Worm (Caenorhabditis elegans) whole organism, young adult: ENCODE data around the gene atat-2.

Experiments
- B0261.1 ChIP-seq: sonication (generic microtip); optimal IDR thresholded peaks from 2 replicates; lab custom pipeline; 2016; ENCODE audit warnings: mild to moderate bottlenecking, missing genetic modification characterization, moderate library complexity, missing compliant biosample characterization
- B0336.3 ChIP-seq: fragments of 200-800 bp; sonication (Bioruptor generic); IDR thresholded peaks from 2 replicates; pipeline ENCODE4 v1.3.6; 2022; ENCODE audit warnings: missing genetic modification characterization, missing compliant biosample characterization
- C17E4.6 ChIP-seq: fragments of 200-800 bp; sonication (Bioruptor generic); IDR thresholded peaks from 2 replicates; pipeline ENCODE4 v1.3.6; 2022; ENCODE audit warnings: missing genetic modification reagents, missing genetic modification characterization, missing compliant biosample characterization
- F10E7.11 ChIP-seq: sonication (generic microtip); optimal IDR thresholded peaks from 2 replicates; lab custom pipeline; 2017; ENCODE audit warnings: mild to moderate bottlenecking, missing genetic modification characterization, moderate library complexity, missing compliant biosample characterization
- F23B12.7 ChIP-seq: sonication (generic microtip); optimal IDR thresholded peaks from 2 replicates; lab custom pipeline; 2017; ENCODE audit warnings: missing genetic modification characterization, mild to moderate bottlenecking, missing compliant biosample characterization, antibody characterized with exemption, moderate library complexity; ENCODE audit not compliant: insufficient read depth
- F57A8.1 ChIP-seq: fragments of 200-800 bp; sonication (Bioruptor generic); optimal IDR thresholded peaks from 2 replicates; lab custom pipeline; 2018; ENCODE audit warnings: mild to moderate bottlenecking, missing genetic modification characterization, moderate library complexity, missing compliant biosample characterization
- K11D2.4 ChIP-seq: fragments of 200-800 bp; sonication (Bioruptor generic); IDR thresholded peaks from 2 replicates; pipeline ENCODE4 v1.3.6; 2022; ENCODE audit warnings: missing genetic modification reagents, missing genetic modification characterization, missing compliant biosample characterization
- K12H6.12 ChIP-seq: fragments of 200-800 bp; sonication (Bioruptor generic); optimal IDR thresholded peaks from 2 replicates; lab custom pipeline; 2018; ENCODE audit warnings: mild to moderate bottlenecking, missing genetic modification characterization, missing compliant biosample characterization
- T07F8.4 ChIP-seq: sonication (generic microtip); optimal IDR thresholded peaks from 2 replicates; lab custom pipeline; 2016; ENCODE audit warnings: mild to moderate bottlenecking, missing genetic modification characterization, moderate library complexity, missing compliant biosample characterization
- Y53G8AR.9 ChIP-seq: fragments of 200-800 bp; sonication (Bioruptor generic); conservative IDR thresholded peaks from 2 replicates; pipeline ENCODE4 v1.3.6; 2022; ENCODE audit warnings: missing genetic modification reagents, missing genetic modification characterization, missing compliant biosample characterization
- Y67H2A.10 ChIP-seq: fragments of 200-800 bp; sonication (Bioruptor generic); conservative IDR thresholded peaks from 2 replicates; pipeline ENCODE4 v1.3.6; 2022; ENCODE audit warnings: missing genetic modification reagents, missing genetic modification characterization, missing compliant biosample characterization
- Y95B8A.8 ChIP-seq: fragments of 200-800 bp; sonication (Bioruptor generic); IDR thresholded peaks from 2 replicates; pipeline ENCODE4 v1.3.6; 2022; ENCODE audit warnings: missing genetic modification reagents, missing genetic modification characterization, missing compliant biosample characterization
- ama-1 ChIP-seq, 3 experiments: fragments of 150-350 bp in 1 of 3; sonication (generic microtip) in 2 of 3; optimal IDR thresholded peaks; 2 replicates each; lab custom pipeline; 2014 to 2018; ENCODE audit warnings: missing biosample characterization in 2 of 3, missing genetic modification characterization in 2 of 3, missing genetic modification reagents in 2 of 3
- aptf-3 ChIP-seq: fragments of 200-800 bp; sonication (Bioruptor generic); IDR thresholded peaks from 2 replicates; pipeline ENCODE4 v1.3.6; 2022; ENCODE audit warnings: missing genetic modification characterization, missing compliant biosample characterization
- atf-7 ChIP-seq: sonication (generic microtip); optimal IDR thresholded peaks from 2 replicates; lab custom pipeline; 2017; ENCODE audit warnings: mild to moderate bottlenecking, missing genetic modification characterization, missing compliant biosample characterization
- attf-5 ChIP-seq: fragments of 200-800 bp; sonication (Bioruptor generic); optimal IDR thresholded peaks from 2 replicates; lab custom pipeline; 2018; ENCODE audit warnings: mild to moderate bottlenecking, missing genetic modification characterization, missing compliant biosample characterization
- cebp-1 ChIP-seq, 2 experiments: fragments of 200-800 bp in 1 of 2; sonication (Bioruptor generic) in 1 of 2; sonication (generic microtip) in 1 of 2; IDR thresholded peaks in 1 of 2; optimal IDR thresholded peaks in 1 of 2; 2 replicates each; pipeline versions ENCODE4 v1.3.6 to Lab custom; 2017 to 2022; ENCODE audit warnings: missing compliant biosample characterization in 2 of 2, missing genetic modification characterization in 2 of 2, mild to moderate bottlenecking in 1 of 2, missing genetic modification reagents in 1 of 2, moderate library complexity in 1 of 2
- chd-7 ChIP-seq: sonication (generic microtip); optimal IDR thresholded peaks from 2 replicates; lab custom pipeline; 2016; ENCODE audit warnings: mild to moderate bottlenecking, missing genetic modification characterization, moderate library complexity, missing compliant biosample characterization
- dox-1 ChIP-seq: fragments of 200-800 bp; sonication (Bioruptor generic); IDR thresholded peaks from 2 replicates; pipeline ENCODE4 v1.3.6; 2022; ENCODE audit warnings: missing genetic modification reagents, missing genetic modification characterization, missing compliant biosample characterization
- dpl-1 ChIP-seq: fragments of 150-350 bp; optimal IDR thresholded peaks from 2 replicates; lab custom pipeline; 2014; ENCODE audit warnings: missing biosample characterization, missing genetic modification reagents, missing genetic modification characterization
- ets-4 ChIP-seq: fragments of 200-800 bp; sonication (Bioruptor generic); optimal IDR thresholded peaks from 2 replicates; lab custom pipeline; 2018; ENCODE audit warnings: mild to moderate bottlenecking, missing genetic modification characterization, missing compliant biosample characterization
- him-1 ChIP-seq: sonication (generic microtip); optimal IDR thresholded peaks from 2 replicates; lab custom pipeline; 2016; ENCODE audit warnings: missing genotype, missing genetic modification reagents, missing genetic modification characterization, missing compliant biosample characterization
- hlh-12 ChIP-seq: sonication (generic microtip); optimal IDR thresholded peaks from 2 replicates; lab custom pipeline; 2016; ENCODE audit warnings: missing genetic modification characterization, missing compliant biosample characterization
- hlh-26 ChIP-seq: fragments of 200-800 bp; sonication (Bioruptor generic); conservative IDR thresholded peaks from 2 replicates; pipeline ENCODE4 v1.3.6; 2022; ENCODE audit warnings: missing genetic modification reagents, missing genetic modification characterization, missing compliant biosample characterization
- hmg-1.2 ChIP-seq: fragments of 200-800 bp; sonication (Bioruptor generic); IDR thresholded peaks from 2 replicates; pipeline ENCODE4 v1.3.6; 2022; ENCODE audit warnings: missing genetic modification reagents, missing genetic modification characterization, missing compliant biosample characterization
- hmg-20 ChIP-seq: fragments of 200-800 bp; sonication (Bioruptor generic); IDR thresholded peaks from 2 replicates; pipeline ENCODE4 v1.3.6; 2022; ENCODE audit warnings: missing genetic modification reagents, missing genetic modification characterization, missing compliant biosample characterization
- lsl-1 ChIP-seq: fragments of 200-800 bp; sonication (Bioruptor generic); optimal IDR thresholded peaks from 2 replicates; lab custom pipeline; 2018; ENCODE audit warnings: mild to moderate bottlenecking, missing genetic modification characterization, moderate library complexity, missing compliant biosample characterization
- lsy-27 ChIP-seq: sonication (generic microtip); optimal IDR thresholded peaks from 2 replicates; lab custom pipeline; 2017; ENCODE audit warnings: missing genetic modification characterization, mild to moderate bottlenecking, missing compliant biosample characterization, antibody characterized with exemption, missing genotype, borderline replicate concordance; ENCODE audit not compliant: insufficient read depth
- madf-3 ChIP-seq: fragments of 200-800 bp; sonication (Bioruptor generic); IDR thresholded peaks from 2 replicates; pipeline ENCODE4 v1.3.6; 2022; ENCODE audit warnings: missing genetic modification reagents, missing genetic modification characterization, missing compliant biosample characterization
- mxl-1 ChIP-seq: sonication (generic microtip); optimal IDR thresholded peaks from 2 replicates; lab custom pipeline; 2016; ENCODE audit warnings: missing genetic modification characterization, missing compliant biosample characterization
- nfya-1 ChIP-seq: sonication (generic microtip); optimal IDR thresholded peaks from 2 replicates; lab custom pipeline; 2017; ENCODE audit warnings: antibody characterized with exemption, missing compliant biosample characterization, missing genetic modification characterization, borderline replicate concordance; ENCODE audit not compliant: insufficient read depth
- nhr-179 ChIP-seq: sonication (generic microtip); optimal IDR thresholded peaks from 2 replicates; lab custom pipeline; 2016; ENCODE audit warnings: mild to moderate bottlenecking, missing genetic modification characterization, missing compliant biosample characterization
- pbrm-1 ChIP-seq: fragments of 200-800 bp; sonication (Bioruptor generic); IDR thresholded peaks from 2 replicates; pipeline ENCODE4 v1.3.6; 2022; ENCODE audit warnings: missing genetic modification reagents, missing genetic modification characterization, missing compliant biosample characterization
- rcor-1 ChIP-seq: fragments of 200-800 bp; sonication (Bioruptor generic); IDR thresholded peaks from 2 replicates; pipeline ENCODE4 v1.3.6; 2022; ENCODE audit warnings: missing genetic modification reagents, missing genetic modification characterization, missing compliant biosample characterization
- rec-8 ChIP-seq, 2 experiments: sonication (generic microtip); optimal IDR thresholded peaks; 2 replicates each; lab custom pipeline; 2016; ENCODE audit warnings: mild to moderate bottlenecking in 2 of 2, missing genetic modification characterization in 2 of 2, missing genetic modification reagents in 2 of 2, missing genotype in 2 of 2, missing biosample characterization in 1 of 2, missing compliant biosample characterization in 1 of 2, moderate library complexity in 1 of 2
- sea-2 ChIP-seq: fragments of 200-800 bp; sonication (Bioruptor generic); IDR thresholded peaks from 2 replicates; pipeline ENCODE4 v1.3.6; 2022; ENCODE audit warnings: missing genetic modification characterization, missing compliant biosample characterization
- snpc-1.1 ChIP-seq: sonication (generic microtip); optimal IDR thresholded peaks from 2 replicates; lab custom pipeline; 2017; ENCODE audit warnings: missing genetic modification characterization, mild to moderate bottlenecking, missing compliant biosample characterization, antibody characterized with exemption, moderate library complexity, missing genotype, missing genetic modification reagents; ENCODE audit not compliant: insufficient read depth
- snpc-4 ChIP-seq, 5 experiments: fragments of 150-350 bp in 1 of 5; sonication (generic microtip) in 4 of 5; optimal IDR thresholded peaks; 2 replicates each; lab custom pipeline; 2014 to 2018; ENCODE audit warnings: missing genetic modification characterization in 5 of 5, missing biosample characterization in 3 of 5, antibody characterized with exemption in 2 of 5, mild to moderate bottlenecking in 2 of 5, missing compliant biosample characterization in 2 of 5, missing genotype in 2 of 5, moderate library complexity in 2 of 5, missing genetic modification reagents in 1 of 5
- sptf-2 ChIP-seq: fragments of 200-800 bp; sonication (Bioruptor generic); optimal IDR thresholded peaks from 2 replicates; lab custom pipeline; 2018; ENCODE audit warnings: mild to moderate bottlenecking, missing genetic modification characterization, missing compliant biosample characterization
- tbp1 ChIP-seq: fragments of 200-800 bp; sonication (Bioruptor generic); optimal IDR thresholded peaks from 2 replicates; lab custom pipeline; 2018; ENCODE audit warnings: mild to moderate bottlenecking, missing genetic modification characterization, missing compliant biosample characterization
- tbx-9 ChIP-seq: sonication (generic microtip); optimal IDR thresholded peaks from 2 replicates; lab custom pipeline; 2016; ENCODE audit warnings: borderline replicate concordance, missing genetic modification characterization, inconsistent platforms, missing compliant biosample characterization
- zfh-2 ChIP-seq: fragments of 200-800 bp; sonication (Bioruptor generic); conservative IDR thresholded peaks from 2 replicates; pipeline ENCODE4 v1.3.6; 2022; ENCODE audit warnings: missing genetic modification reagents, missing genetic modification characterization, missing compliant biosample characterization
- ztf-18 ChIP-seq: sonication (generic microtip); optimal IDR thresholded peaks from 2 replicates; lab custom pipeline; 2016; ENCODE audit warnings: missing genotype, mild to moderate bottlenecking, missing genetic modification characterization, missing compliant biosample characterization
- ztf-25 ChIP-seq: fragments of 200-800 bp; sonication (Bioruptor generic); IDR thresholded peaks from 2 replicates; pipeline ENCODE4 v1.3.6; 2022; ENCODE audit warnings: missing genetic modification reagents, missing genetic modification characterization, missing compliant biosample characterization
- ztf-28 ChIP-seq: fragments of 200-800 bp; sonication (Bioruptor generic); IDR thresholded peaks from 2 replicates; pipeline ENCODE4 v1.3.6; 2022; ENCODE audit warnings: missing genetic modification reagents, missing genetic modification characterization, missing compliant biosample characterization

Gene atat-2

DNA sequence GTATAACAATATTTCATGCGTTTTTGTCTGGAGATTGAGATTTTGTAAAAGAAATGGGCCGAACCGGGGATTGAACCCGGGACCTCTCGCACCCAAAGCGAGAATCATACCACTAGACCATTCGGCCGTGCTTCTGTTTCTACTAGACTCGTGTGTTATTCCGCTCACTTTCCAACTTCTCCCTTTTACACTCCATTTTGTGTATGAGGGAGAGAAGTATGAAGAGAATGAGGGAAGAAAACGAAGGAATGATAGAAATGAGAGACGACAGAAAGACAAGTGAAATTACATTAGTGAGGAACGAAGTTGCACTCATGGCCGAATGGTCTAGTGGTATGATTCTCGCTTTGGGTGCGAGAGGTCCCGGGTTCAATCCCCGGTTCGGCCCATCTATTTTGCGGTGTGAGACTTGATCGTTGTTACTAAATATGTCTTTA, 47.7 kb upstream of the atat-2 start (continued):
- peak; percentile 91 for TF ChIP-seq chd-7 (tag; lab: Kevin White, UChicago)
- TF ChIP-seq madf-3 (GFP tag; lab: Robert Waterston, UW), result peak; percentile 48; the same call in 1 of the 2 replicates
- TF ChIP-seq tbp1, result peak; percentile 96
- peak; percentile 79 for TF ChIP-seq B0336.3
- peak; percentile 70 for TF ChIP-seq rcor-1 (GFP tag; lab: Robert Waterston, UW)
- peak; percentile 68; the same call in 1 of the 2 replicates for TF ChIP-seq sea-2
- TF ChIP-seq F57A8.1 (GFP tag; lab: Kevin White, UChicago), result peak; percentile 86
- TF ChIP-seq pbrm-1 (GFP tag; lab: Robert Waterston, UW), result peak; percentile 91
- TF ChIP-seq ama-1 (optimal IDR thresholded peaks at IDR 0.05; lab: Kevin White, UChicago), result no peak
- peak; percentile 69 to 82 for TF ChIP-seq ama-1 (GFP tag; optimal IDR thresholded peaks at IDR 0.05; lab: Kevin White, UChicago)
- peak; percentile 73 for TF ChIP-seq snpc-4 (GFP tag; optimal IDR thresholded peaks at IDR 0.05; lab: Kevin White, UChicago)
- TF ChIP-seq snpc-4 (tag; optimal IDR thresholded peaks at IDR 0.05; lab: Kevin White, UChicago), result peak; percentile 11 to 83 (median 78)
- TF ChIP-seq mxl-1 (tag; lab: Kevin White, UChicago), result peak; percentile 73
- TF ChIP-seq cebp-1 (GFP tag; IDR thresholded peaks at IDR 0.05; lab: Robert Waterston, UW), result peak; percentile 55; the same call in 1 of the 2 replicates
- peak; percentile 85 for TF ChIP-seq cebp-1 (tag; optimal IDR thresholded peaks at IDR 0.05; lab: Kevin White, UChicago)
- no peak for TF ChIP-seq hlh-26 (GFP tag; lab: Robert Waterston, UW)
- TF ChIP-seq dox-1 (GFP tag; lab: Robert Waterston, UW), result peak; percentile 89
- TF ChIP-seq K11D2.4 (GFP tag; lab: Robert Waterston, UW), result peak; percentile 76
- peak; percentile 77 for TF ChIP-seq hlh-12
- TF ChIP-seq dpl-1 (GFP tag; lab: Kevin White, UChicago), result no peak
- TF ChIP-seq ets-4 (GFP tag; lab: Kevin White, UChicago), result peak; percentile 76
- TF ChIP-seq K12H6.12 (tag; lab: Kevin White, UChicago), result peak; percentile 80
- TF ChIP-seq aptf-3, result 0 out of 2 replicates have a peak, but pooled peaks have one; percentile 38
- TF ChIP-seq T07F8.4 (tag; lab: Kevin White, UChicago), result peak; percentile 84
- no peak for TF ChIP-seq sptf-2 (GFP tag; lab: Kevin White, UChicago)
- peak; percentile 41 for TF ChIP-seq nhr-179 (tag; lab: Kevin White, UChicago)
- TF ChIP-seq Y95B8A.8 (GFP tag; lab: Robert Waterston, UW), result no peak
- peak; percentile 35; the same call in 1 of the 2 replicates for TF ChIP-seq Y67H2A.10 (GFP tag; lab: Robert Waterston, UW)
- TF ChIP-seq ztf-28, result 0 out of 2 replicates have a peak, but pooled peaks have one; percentile 67
- no peak for TF ChIP-seq lsy-27
- no peak for TF ChIP-seq nfya-1 (tag; lab: Kevin White, UChicago)
- no peak for TF ChIP-seq zfh-2 (GFP tag; lab: Robert Waterston, UW)
- TF ChIP-seq atf-7 (tag; lab: Kevin White, UChicago), result peak; percentile 73
- TF ChIP-seq hmg-1.2 (GFP tag; lab: Robert Waterston, UW), result peak; percentile 94
- peak; percentile 87; the same call in 1 of the 2 replicates for TF ChIP-seq ztf-25 (GFP tag; lab: Robert Waterston, UW)
- TF ChIP-seq rec-8 (tag; optimal IDR thresholded peaks at IDR 0.05; lab: Kevin White, UChicago), result peak; percentile 79 to 89
- peak; percentile 27 for TF ChIP-seq lsl-1 (GFP tag; lab: Kevin White, UChicago)
- TF ChIP-seq ztf-18 (tag; lab: Kevin White, UChicago), result peak; percentile 80
- peak; percentile 27 for TF ChIP-seq F10E7.11 (tag; lab: Kevin White, UChicago)
- no peak for TF ChIP-seq tbx-9 (tag; lab: Kevin White, UChicago)
- TF ChIP-seq him-1 (tag; lab: Kevin White, UChicago), result peak; percentile 86
- TF ChIP-seq hmg-20 (GFP tag; lab: Robert Waterston, UW), result peak; percentile 70
- TF ChIP-seq Y53G8AR.9, result no peak
- peak; percentile 56; the same call in 1 of the 2 replicates for TF ChIP-seq C17E4.6 (GFP tag; lab: Robert Waterston, UW)
- TF ChIP-seq B0261.1, result peak; percentile 99
- TF ChIP-seq F23B12.7 (tag; lab: Kevin White, UChicago), result no peak
- TF ChIP-seq attf-5 (GFP tag; lab: Kevin White, UChicago), result peak; percentile 69
- TF ChIP-seq snpc-1.1 (tag; lab: Kevin White, UChicago), result peak; percentile 48
